Worm (Caenorhabditis elegans): Measurements from ENCODE around the gene C29F7.10.

- TF ChIP-seq ces-1 (GFP tag; optimal IDR thresholded peaks at IDR 0.05): no peak
- no peak for TF ChIP-seq zip-2 (tag; optimal IDR thresholded peaks at IDR 0.05)
- no peak for TF ChIP-seq ama-1 (optimal IDR thresholded peaks at IDR 0.05)
- no peak for TF ChIP-seq snpc-4 (tag; optimal IDR thresholded peaks at IDR 0.05)
- TF ChIP-seq mdl-1 (tag; optimal IDR thresholded peaks at IDR 0.05): no peak
- no peak for TF ChIP-seq Y5F2A.4 (GFP tag; optimal IDR thresholded peaks at IDR 0.05)
- TF ChIP-seq R02D3.7 (tag; optimal IDR thresholded peaks at IDR 0.05): no peak
- no peak for TF ChIP-seq Y75B8A.6 (GFP tag; IDR thresholded peaks at IDR 0.05)
- no peak for TF ChIP-seq ceh-82 (tag; optimal IDR thresholded peaks at IDR 0.05)
These were observed 36.3 kb downstream of the C29F7.10 start, which contains the start of gene irld-2 for ce11 chrX:13394971-13395370.
